Fruit fly (Drosophila melanogaster): ENCODE data around the gene ear.

DNA sequence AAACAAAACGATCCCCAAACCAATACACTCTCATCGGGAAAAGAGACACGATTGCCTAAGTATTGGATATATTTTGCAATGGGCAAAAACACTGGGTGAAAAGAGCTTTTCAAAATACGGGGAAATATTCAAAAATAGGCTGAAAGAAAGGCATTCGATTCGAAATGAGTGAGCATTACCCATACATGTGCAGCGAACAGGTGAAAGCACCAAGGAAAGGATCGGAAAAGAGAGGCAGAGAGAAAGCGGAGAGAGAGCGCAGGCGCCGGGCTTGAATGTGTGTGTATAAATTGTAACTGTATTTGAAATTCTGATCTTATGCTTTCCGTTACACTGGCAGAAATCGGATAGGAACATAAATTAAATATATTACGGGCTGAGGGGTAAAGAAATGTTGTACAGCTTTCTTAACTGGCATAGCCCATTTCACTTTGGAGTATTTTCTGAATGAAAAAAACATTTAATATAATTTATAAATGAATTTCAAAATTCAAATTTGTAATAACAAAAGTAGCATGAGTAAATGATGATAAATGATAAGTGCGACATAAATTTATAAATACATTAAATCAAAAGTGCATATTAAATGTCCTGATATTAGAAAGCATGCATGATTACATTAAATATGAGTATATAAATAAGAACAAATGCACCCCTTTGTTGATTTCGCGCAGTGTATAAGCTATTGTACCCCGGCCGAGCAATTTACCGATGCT is 39.8 kb upstream of the ear start:
- TF ChIP-seq ssp (GFP tag; IDR thresholded peaks at IDR 0.05) (peak; percentile 39; the same call in 1 of the 2 replicates), CG11723 (GFP tag; optimal IDR thresholded peaks at IDR 0.05) (peak; percentile 47), CG10274 (GFP tag; optimal IDR thresholded peaks at IDR 0.05) (no peak)
